Worm (Caenorhabditis elegans) whole organism, L2 larva: ENCODE measurements around the gene ugt-59.
A peak's percentile ranks its signal among the peaks of the same experiment; 100 is the strongest.

Experiments
- C34F6.9 ChIP-seq: fragments of 150-350 bp; optimal IDR thresholded peaks from 2 replicates; lab custom pipeline; 2014; ENCODE audit warnings: missing biosample characterization, missing genetic modification characterization
- F13H6.1 ChIP-seq: sonication (generic microtip); optimal IDR thresholded peaks from 2 replicates; lab custom pipeline; 2016; ENCODE audit warnings: missing genetic modification characterization, missing compliant biosample characterization
- Y55F3AM.14 ChIP-seq: fragments of 200-800 bp; sonication (Bioruptor generic); optimal IDR thresholded peaks from 2 replicates; lab custom pipeline; 2018; ENCODE audit warnings: mild to moderate bottlenecking, missing genetic modification characterization, missing compliant biosample characterization
- ZK546.5 ChIP-seq: sonication (generic microtip); optimal IDR thresholded peaks from 2 replicates; lab custom pipeline; 2017; ENCODE audit warnings: missing biosample characterization, missing genetic modification characterization
- alr-1 ChIP-seq: fragments of 150-350 bp; optimal IDR thresholded peaks from 2 replicates; lab custom pipeline; 2014; ENCODE audit warnings: missing biosample characterization, missing genetic modification characterization
- aly-2 ChIP-seq: fragments of 150-350 bp; optimal IDR thresholded peaks from 2 replicates; lab custom pipeline; 2014; ENCODE audit warnings: missing biosample characterization, missing genetic modification characterization
- ama-1 ChIP-seq: fragments of 150-350 bp; optimal IDR thresholded peaks from 2 replicates; lab custom pipeline; 2018; ENCODE audit warnings: inconsistent platforms
- blmp-1 ChIP-seq: sonication (generic microtip); optimal IDR thresholded peaks from 2 replicates; lab custom pipeline; 2017; ENCODE audit warnings: missing genetic modification characterization, mild to moderate bottlenecking, missing compliant biosample characterization, antibody characterized with exemption, moderate library complexity; ENCODE audit not compliant: insufficient read depth
- ceh-16 ChIP-seq: fragments of 150-350 bp; optimal IDR thresholded peaks from 2 replicates; lab custom pipeline; 2014; ENCODE audit warnings: missing biosample characterization, missing genetic modification characterization
- ceh-82 ChIP-seq: fragments of 150-350 bp; optimal IDR thresholded peaks from 2 replicates; lab custom pipeline; 2014; ENCODE audit warnings: missing biosample characterization, missing genetic modification characterization
- crh-2 ChIP-seq: sonication (generic microtip); optimal IDR thresholded peaks from 2 replicates; lab custom pipeline; 2017; ENCODE audit warnings: missing biosample characterization, missing genetic modification characterization
- dmd-4 ChIP-seq: sonication (generic microtip); optimal IDR thresholded peaks from 2 replicates; lab custom pipeline; 2017; ENCODE audit warnings: missing biosample characterization, missing genetic modification characterization
- egl-27 ChIP-seq: sonication (generic microtip); optimal IDR thresholded peaks from 3 replicates; lab custom pipeline; 2017; ENCODE audit warnings: missing biosample characterization, missing genetic modification reagents, missing genetic modification characterization
- elt-1 ChIP-seq: fragments of 150-350 bp; optimal IDR thresholded peaks from 2 replicates; lab custom pipeline; 2014; ENCODE audit warnings: missing biosample characterization, missing genetic modification characterization
- elt-3 ChIP-seq: sonication (generic microtip); optimal IDR thresholded peaks from 2 replicates; lab custom pipeline; 2017; ENCODE audit warnings: missing biosample characterization, missing genetic modification characterization
- fos-1 ChIP-seq: fragments of 150-350 bp; optimal IDR thresholded peaks from 2 replicates; lab custom pipeline; 2014; ENCODE audit warnings: missing biosample characterization, missing genetic modification characterization
- gmeb-1 ChIP-seq: fragments of 150-350 bp; optimal IDR thresholded peaks from 2 replicates; lab custom pipeline; 2014; ENCODE audit warnings: missing biosample characterization, missing genetic modification characterization
- lin-11 ChIP-seq: fragments of 150-350 bp; sonication (generic microtip); optimal IDR thresholded peaks from 2 replicates; lab custom pipeline; 2014; ENCODE audit warnings: missing biosample characterization, missing genetic modification characterization, inconsistent platforms, mixed read lengths
- lin-13 ChIP-seq: fragments of 150-350 bp; optimal IDR thresholded peaks from 2 replicates; lab custom pipeline; 2014; ENCODE audit warnings: missing biosample characterization, missing genetic modification reagents, missing genetic modification characterization
- lin-39 ChIP-seq: fragments of 150-350 bp; optimal IDR thresholded peaks from 2 replicates; lab custom pipeline; 2014; ENCODE audit warnings: missing biosample characterization, missing genetic modification reagents, missing genetic modification characterization
- lsy-2 ChIP-seq, 2 experiments: fragments of 150-350 bp in 1 of 2; sonication (generic microtip) in 1 of 2; optimal IDR thresholded peaks; 2 replicates each; lab custom pipeline; 2014 to 2017; ENCODE audit warnings: missing biosample characterization in 2 of 2, missing genetic modification characterization in 2 of 2
- mab-5 ChIP-seq: fragments of 150-350 bp; optimal IDR thresholded peaks from 2 replicates; lab custom pipeline; 2014; ENCODE audit warnings: missing biosample characterization, missing genetic modification characterization
- mbf-1 ChIP-seq: sonication (generic microtip); optimal IDR thresholded peaks from 2 replicates; lab custom pipeline; 2017; ENCODE audit warnings: missing biosample characterization, missing genetic modification characterization
- mdl-1 ChIP-seq, 2 experiments: fragments of 150-350 bp in 1 of 2; sonication (generic microtip) in 1 of 2; optimal IDR thresholded peaks; 2 replicates each; lab custom pipeline; 2017; ENCODE audit warnings: missing biosample characterization in 2 of 2, missing genetic modification characterization in 2 of 2
- nhr-10 ChIP-seq: sonication (generic microtip); optimal IDR thresholded peaks from 2 replicates; lab custom pipeline; 2017; ENCODE audit warnings: missing biosample characterization, missing genetic modification characterization
- nhr-11 ChIP-seq: fragments of 150-350 bp; optimal IDR thresholded peaks from 2 replicates; lab custom pipeline; 2014; ENCODE audit warnings: missing biosample characterization, missing genetic modification characterization
- nhr-12 ChIP-seq: fragments of 150-350 bp; optimal IDR thresholded peaks from 2 replicates; lab custom pipeline; 2014; ENCODE audit warnings: missing biosample characterization, missing genetic modification characterization
- nhr-129 ChIP-seq: fragments of 150-350 bp; optimal IDR thresholded peaks from 2 replicates; lab custom pipeline; 2014; ENCODE audit warnings: missing biosample characterization, missing genetic modification characterization
- nhr-21 ChIP-seq: fragments of 150-350 bp; optimal IDR thresholded peaks from 2 replicates; lab custom pipeline; 2014; ENCODE audit warnings: missing biosample characterization, missing genetic modification characterization
- nhr-23 ChIP-seq: fragments of 150-350 bp; optimal IDR thresholded peaks from 2 replicates; lab custom pipeline; 2014; ENCODE audit warnings: missing biosample characterization, missing genetic modification reagents, missing genetic modification characterization
- nhr-237 ChIP-seq: fragments of 150-350 bp; optimal IDR thresholded peaks from 2 replicates; lab custom pipeline; 2014; ENCODE audit warnings: missing biosample characterization, missing genetic modification characterization
- nhr-25 ChIP-seq: fragments of 150-350 bp; sonication (generic microtip); optimal IDR thresholded peaks from 3 replicates; lab custom pipeline; 2014; ENCODE audit warnings: missing biosample characterization, missing genetic modification characterization
- nhr-6 ChIP-seq: fragments of 150-350 bp; optimal IDR thresholded peaks from 2 replicates; lab custom pipeline; 2014; ENCODE audit warnings: missing biosample characterization, missing genetic modification characterization
- nhr-77 ChIP-seq: fragments of 150-350 bp; optimal IDR thresholded peaks from 2 replicates; lab custom pipeline; 2014; ENCODE audit warnings: missing biosample characterization, missing genetic modification characterization
- peb-1 ChIP-seq: fragments of 150-350 bp; optimal IDR thresholded peaks from 2 replicates; lab custom pipeline; 2014; ENCODE audit warnings: missing biosample characterization, missing genetic modification characterization
- sem-4 ChIP-seq: fragments of 150-350 bp; optimal IDR thresholded peaks from 2 replicates; lab custom pipeline; 2014; ENCODE audit warnings: missing biosample characterization, missing genetic modification reagents, missing genetic modification characterization
- skn-1 ChIP-seq: sonication (generic microtip); optimal IDR thresholded peaks from 2 replicates; lab custom pipeline; 2017; ENCODE audit warnings: missing biosample characterization, missing genetic modification characterization
- sma-3 ChIP-seq: sonication (generic microtip); optimal IDR thresholded peaks from 2 replicates; lab custom pipeline; 2016; ENCODE audit warnings: missing genetic modification reagents, missing genetic modification characterization, missing compliant biosample characterization
- sma-9 ChIP-seq, 2 experiments: fragments of 150-350 bp in 1 of 2; sonication (generic microtip) in 1 of 2; optimal IDR thresholded peaks; 2 replicates each; lab custom pipeline; 2014 to 2016; ENCODE audit warnings: missing genetic modification characterization in 2 of 2, mild to moderate bottlenecking in 1 of 2, missing biosample characterization in 1 of 2, missing compliant biosample characterization in 1 of 2, missing genetic modification reagents in 1 of 2, moderate library complexity in 1 of 2
- snpc-4 ChIP-seq: fragments of 150-350 bp; optimal IDR thresholded peaks from 2 replicates; lab custom pipeline; 2014; ENCODE audit warnings: missing biosample characterization, missing genetic modification characterization
- unc-39 ChIP-seq: fragments of 150-350 bp; optimal IDR thresholded peaks from 2 replicates; lab custom pipeline; 2014; ENCODE audit warnings: missing biosample characterization, missing genetic modification characterization
- unc-55 ChIP-seq: fragments of 150-350 bp; sonication (generic microtip); optimal IDR thresholded peaks from 3 replicates; lab custom pipeline; 2014; ENCODE audit warnings: missing biosample characterization, missing genetic modification reagents, missing genetic modification characterization
- unc-62 ChIP-seq: fragments of 150-350 bp; optimal IDR thresholded peaks from 2 replicates; lab custom pipeline; 2014; ENCODE audit warnings: missing biosample characterization, missing genetic modification reagents, missing genetic modification characterization
- zag-1 ChIP-seq: fragments of 150-350 bp; optimal IDR thresholded peaks from 2 replicates; lab custom pipeline; 2014; ENCODE audit warnings: missing biosample characterization, missing genetic modification characterization
- ztf-1 ChIP-seq: fragments of 200-800 bp; sonication (Bioruptor generic); conservative IDR thresholded peaks from 2 replicates; pipeline ENCODE4 v1.3.6; 2022; ENCODE audit warnings: missing genetic modification characterization, missing compliant biosample characterization
- ztf-11 ChIP-seq: sonication (generic microtip); optimal IDR thresholded peaks from 2 replicates; lab custom pipeline; 2017; ENCODE audit warnings: missing biosample characterization, missing genetic modification characterization
- ztf-4 ChIP-seq: fragments of 150-350 bp; optimal IDR thresholded peaks from 2 replicates; lab custom pipeline; 2014; ENCODE audit warnings: missing biosample characterization, missing genetic modification characterization

ugt-59 gene

DNA sequence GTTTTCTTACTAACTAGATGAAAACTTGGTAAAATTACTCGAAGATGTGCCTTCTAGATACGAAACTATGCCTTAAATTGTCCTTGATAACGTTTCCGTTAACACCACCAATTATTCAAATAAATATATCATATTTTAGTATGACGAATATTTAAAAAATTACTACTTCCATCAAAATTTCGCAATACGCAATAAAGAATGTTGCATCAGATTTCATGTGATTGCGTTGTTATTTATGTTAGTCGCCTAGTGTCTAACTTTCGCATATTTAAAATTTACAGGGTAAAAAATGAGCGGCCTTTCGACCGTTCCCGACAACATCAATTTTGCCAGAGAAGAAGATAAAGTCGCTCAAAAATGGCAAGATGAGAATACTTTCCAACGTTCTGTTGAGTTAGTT, 7.9 kb downstream of the ugt-59 start, which contains the start of gene iars-1:
Gene iars-1 (plus strand): TSS at position 276 of the 400 bp plus-strand sequence.
- TF ChIP-seq zag-1 (tag; lab: Kevin White, UChicago) (no peak), nhr-129 (tag; lab: Kevin White, UChicago) (peak; percentile 11), peb-1 (tag; lab: Kevin White, UChicago) (no peak)

DNA sequence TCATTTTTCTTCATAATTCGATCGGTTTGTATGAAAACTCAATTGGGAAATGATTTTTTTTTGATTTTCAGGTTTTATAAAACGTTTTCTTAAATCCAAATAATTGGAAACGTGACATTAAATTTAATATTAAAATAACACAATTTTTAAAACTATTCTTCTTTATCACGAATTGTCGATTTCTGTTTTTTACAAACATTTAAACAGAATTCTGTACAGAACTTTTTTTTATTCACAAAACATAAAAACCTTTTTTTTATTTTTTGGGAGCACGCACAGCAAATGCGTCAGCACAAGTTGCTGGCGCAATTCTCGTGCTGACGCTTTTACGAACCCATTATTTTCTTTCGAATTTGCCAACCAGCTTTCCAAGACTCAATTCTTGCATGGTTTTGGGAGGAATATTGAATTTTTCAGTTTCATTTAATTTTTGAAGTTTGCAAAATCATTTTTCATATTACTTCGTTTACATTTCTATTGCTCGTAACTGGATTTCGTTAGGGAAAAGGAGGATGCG, 13.4 kb downstream of the ugt-59 start, which contains the start of gene mpz-5:
Gene mpz-5 (minus strand): TSS at position 51 of the 517 bp plus-strand sequence.
- TF ChIP-seq aly-2 (tag; lab: Kevin White, UChicago) (no peak), ceh-16 (tag; lab: Kevin White, UChicago) (no peak), unc-55 (GFP tag; lab: Kevin White, UChicago) (peak; percentile 78), Y55F3AM.14 (GFP tag; lab: Kevin White, UChicago) (no peak), blmp-1 (tag; lab: Kevin White, UChicago) (no peak), gmeb-1 (tag; lab: Kevin White, UChicago) (peak; percentile 83), egl-27 (tag; lab: Kevin White, UChicago) (peak; percentile 46), C34F6.9 (tag; lab: Kevin White, UChicago) (peak; percentile 92), peb-1 (tag; lab: Kevin White, UChicago) (no peak), lsy-2 (tag; optimal IDR thresholded peaks at IDR 0.05; lab: Kevin White, UChicago) (peak; percentile 72 to 87), mdl-1 (tag; optimal IDR thresholded peaks at IDR 0.05; lab: Kevin White, UChicago) (no peak), mbf-1 (tag; lab: Kevin White, UChicago) (no peak), nhr-11 (no peak), ZK546.5 (tag; lab: Kevin White, UChicago) (no peak), lin-13 (GFP tag; lab: Kevin White, UChicago) (peak; percentile 71), ztf-11 (tag; lab: Kevin White, UChicago) (no peak), mab-5 (tag; lab: Kevin White, UChicago) (peak; percentile 17), nhr-6 (tag; lab: Kevin White, UChicago) (peak; percentile 43), skn-1 (tag; lab: Kevin White, UChicago) (no peak), dmd-4 (no peak), lin-39 (no peak), sma-3 (GFP tag; lab: Kevin White, UChicago) (peak; percentile 68), sma-9 (GFP tag; optimal IDR thresholded peaks at IDR 0.05; lab: Kevin White, UChicago) (peak; percentile 38), sma-9 (tag; optimal IDR thresholded peaks at IDR 0.05; lab: Kevin White, UChicago) (no peak), nhr-77 (tag; lab: Kevin White, UChicago) (no peak), lin-11 (tag; lab: Kevin White, UChicago) (peak; percentile 47), ama-1 (lab: Kevin White, UChicago) (peak; percentile 9), ztf-4 (tag; lab: Kevin White, UChicago) (no peak), nhr-237 (tag; lab: Kevin White, UChicago) (no peak), crh-2 (tag; lab: Kevin White, UChicago) (peak; percentile 94), nhr-23 (tag; lab: Kevin White, UChicago) (no peak), nhr-25 (tag; lab: Kevin White, UChicago) (peak; percentile 80), zag-1 (tag; lab: Kevin White, UChicago) (no peak), ceh-82 (tag; lab: Kevin White, UChicago) (no peak), elt-3 (no peak), unc-39 (tag; lab: Kevin White, UChicago) (no peak), F13H6.1 (tag; lab: Kevin White, UChicago) (peak; percentile 52), elt-1 (no peak), sem-4 (peak; percentile 9), nhr-12 (no peak), nhr-10 (no peak), alr-1 (tag; lab: Kevin White, UChicago) (no peak), nhr-21 (peak; percentile 17), snpc-4 (tag; lab: Kevin White, UChicago) (no peak), nhr-129 (tag; lab: Kevin White, UChicago) (peak; percentile 48), ztf-1 (GFP tag; lab: Robert Waterston, UW) (no peak), fos-1 (tag; lab: Kevin White, UChicago) (peak; percentile 46), unc-62 (no peak)
